Worm (Caenorhabditis elegans): ENCODE results near the gene F40G12.5.

The F40G12.5 gene

DNA sequence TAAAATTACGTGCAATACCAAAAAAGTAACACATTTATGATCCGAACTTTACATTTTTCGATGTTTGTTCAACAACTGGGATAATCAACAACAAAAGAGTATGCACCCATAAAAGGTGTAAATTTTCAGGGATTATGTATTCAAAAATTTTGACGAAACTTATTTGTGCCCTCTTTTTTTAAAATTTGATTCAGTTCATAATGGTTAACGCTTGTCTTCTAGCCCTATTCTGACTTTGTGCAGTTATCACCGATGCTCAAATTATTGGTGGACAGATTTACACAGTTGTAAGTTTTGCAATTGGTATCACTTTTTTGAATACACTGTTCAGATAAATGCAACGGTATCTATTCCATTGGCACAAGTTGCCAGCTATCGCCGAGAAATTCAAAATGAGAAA lies 22.0 kb downstream of the F40G12.5 start, which contains the start of gene K02E11.6:
Gene K02E11.6, plus strand, starts transcription at position 149 of the 400 bp plus-strand sequence.
- TF ChIP-seq zim-3 (tag; optimal IDR thresholded peaks at IDR 0.05), result no peak
- TF ChIP-seq cebp-2 (GFP tag; IDR thresholded peaks at IDR 0.05), result no peak
- TF ChIP-seq somi-1 (GFP tag; optimal IDR thresholded peaks at IDR 0.05), result no peak
- TF ChIP-seq attf-5 (GFP tag; optimal IDR thresholded peaks at IDR 0.05), result no peak
- no peak for TF ChIP-seq sdz-38 (tag; optimal IDR thresholded peaks at IDR 0.05)
- TF ChIP-seq nhr-27 (tag; optimal IDR thresholded peaks at IDR 0.05), result no peak
- no peak for TF ChIP-seq lag-1 (GFP tag; IDR thresholded peaks at IDR 0.05)
- TF ChIP-seq D2030.7 (GFP tag; IDR thresholded peaks at IDR 0.05), result no peak
- TF ChIP-seq aptf-3 (GFP tag; IDR thresholded peaks at IDR 0.05), result no peak
- TF ChIP-seq F57A8.1 (GFP tag; optimal IDR thresholded peaks at IDR 0.05), result no peak
- TF ChIP-seq unc-130 (GFP tag; optimal IDR thresholded peaks at IDR 0.05), result no peak

DNA sequence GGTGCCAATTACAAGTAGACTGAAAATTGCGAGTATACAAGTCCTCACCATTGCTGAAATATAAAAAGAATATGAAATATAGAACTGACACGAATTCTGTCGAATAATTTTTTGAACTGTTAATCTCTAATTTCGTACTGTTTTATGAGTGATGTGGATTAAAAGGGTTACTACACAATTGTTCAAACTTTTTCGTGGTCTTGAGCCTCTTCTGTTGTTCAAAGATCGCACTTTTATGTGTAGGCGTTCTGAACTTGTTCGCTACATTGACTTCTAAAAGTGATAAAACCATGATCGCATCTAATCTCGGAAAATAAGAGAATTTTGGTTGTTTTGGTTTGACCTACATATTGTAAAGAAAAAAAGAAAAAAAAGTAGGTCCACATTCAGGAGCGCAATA lies 22.6 kb downstream of the F40G12.5 start, which contains the start of gene K02E11.4:
Gene K02E11.4, minus strand, starts transcription at position 101 of the 400 bp plus-strand sequence.
- TF ChIP-seq B0019.2 (GFP tag; conservative IDR thresholded peaks at IDR 0.05) (no peak), nfya-1 (tag; optimal IDR thresholded peaks at IDR 0.05; ENCODE audit: borderline replicate concordance, insufficient read depth) (no peak), ccch-3 (GFP tag; optimal IDR thresholded peaks at IDR 0.05) (no peak), C17E4.6 (GFP tag; IDR thresholded peaks at IDR 0.05) (no peak), snpc-1.3 (tag; optimal IDR thresholded peaks at IDR 0.05; ENCODE audit: insufficient read depth) (no peak)

DNA sequence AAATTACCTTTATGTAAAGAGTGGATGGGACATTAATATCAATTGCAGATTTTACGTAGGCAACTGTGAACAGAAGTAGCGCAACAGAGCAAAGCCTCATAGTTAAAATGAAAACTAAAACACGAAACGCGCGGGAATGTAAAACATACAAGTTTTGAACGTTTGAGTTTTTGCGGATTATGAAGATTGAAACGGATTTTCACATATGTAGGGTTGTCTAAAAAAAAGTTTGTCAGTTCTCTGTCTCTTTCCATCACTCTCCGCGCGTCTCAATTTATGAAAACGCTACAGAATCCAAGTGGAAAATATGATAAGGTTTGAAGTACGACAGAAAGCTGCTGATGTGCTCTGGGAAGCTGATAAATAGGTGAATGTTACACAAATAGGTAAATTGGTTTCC lies 23.9 kb downstream of the F40G12.5 start, which contains the start of gene K02E11.3:
Gene K02E11.3, minus strand, starts transcription at position 101 of the 400 bp plus-strand sequence.
- TF ChIP-seq madf-6 (GFP tag; IDR thresholded peaks at IDR 0.05) (no peak), lsl-1 (GFP tag; optimal IDR thresholded peaks at IDR 0.05) (no peak), egl-44 (GFP tag; IDR thresholded peaks at IDR 0.05) (no peak), ztf-22 (GFP tag; optimal IDR thresholded peaks at IDR 0.05) (no peak), F10E7.11 (tag; optimal IDR thresholded peaks at IDR 0.05) (no peak), akir-1 (GFP tag; optimal IDR thresholded peaks at IDR 0.05) (no peak), die-1 (tag; optimal IDR thresholded peaks at IDR 0.05) (no peak), F49E8.2 (tag; optimal IDR thresholded peaks at IDR 0.05; ENCODE audit: insufficient read depth) (no peak), sdz-38 (tag; optimal IDR thresholded peaks at IDR 0.05) (no peak)

DNA sequence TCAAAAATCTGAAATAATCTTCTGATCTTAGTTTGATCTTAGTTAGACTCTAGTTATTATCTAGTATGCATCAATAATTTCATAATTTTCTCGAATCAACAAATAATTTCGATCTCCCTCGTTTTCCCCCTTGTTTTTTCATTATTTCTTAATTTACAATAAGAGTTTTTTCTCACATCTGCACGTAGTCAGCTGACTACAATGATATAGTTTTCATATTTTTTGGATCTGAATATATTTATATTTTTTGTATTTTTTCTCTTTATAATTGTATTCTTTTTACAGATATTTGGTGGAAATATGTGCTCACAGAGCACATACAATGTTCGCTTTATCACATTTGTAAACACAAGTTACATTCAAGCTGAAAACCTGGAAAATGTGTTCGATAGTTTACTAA lies 26.7 kb downstream of the F40G12.5 start, which contains the start of gene sre-7:
Gene sre-7, plus strand, starts transcription at position 301 of the 400 bp plus-strand sequence.
- TF ChIP-seq T26A5.8 (tag; optimal IDR thresholded peaks at IDR 0.05), result no peak
- TF ChIP-seq ccch-3 (GFP tag; optimal IDR thresholded peaks at IDR 0.05), result no peak
- TF ChIP-seq nhr-80 (tag; optimal IDR thresholded peaks at IDR 0.05), result no peak
- no peak for TF ChIP-seq unc-62 (GFP tag; optimal IDR thresholded peaks at IDR 0.05)
- no peak for TF ChIP-seq hlh-26 (GFP tag; conservative IDR thresholded peaks at IDR 0.05)

DNA sequence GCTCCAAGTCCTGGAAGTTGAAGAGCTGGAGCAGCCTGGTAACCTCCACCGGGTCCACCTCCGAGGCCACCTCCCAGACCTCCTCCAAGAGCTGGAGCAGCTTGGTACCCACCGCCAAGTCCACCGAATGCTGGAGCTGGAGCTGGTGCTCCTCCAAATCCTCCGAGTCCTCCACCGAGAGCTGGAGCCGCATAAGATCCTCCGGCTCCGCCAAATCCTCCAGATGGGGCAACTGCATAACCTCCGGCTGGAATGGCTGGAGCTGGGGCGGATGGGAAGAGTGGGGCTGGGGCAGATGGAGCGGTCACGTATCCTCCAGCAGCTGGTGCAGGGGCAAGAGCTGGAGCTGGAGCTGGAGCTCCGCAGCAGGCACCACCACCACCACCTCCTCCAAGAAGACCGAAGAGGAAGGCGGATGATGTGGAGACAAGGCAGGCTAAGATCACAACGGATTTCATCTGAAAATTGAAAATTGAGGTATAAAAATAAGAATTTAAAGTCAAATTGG lies 29.9 kb downstream of the F40G12.5 start, which contains the start of gene K02E11.10:
Gene K02E11.10, minus strand, starts transcription at position 458 of the 508 bp plus-strand sequence.
- TF ChIP-seq dpff-1 (tag; optimal IDR thresholded peaks at IDR 0.05), result no peak
- TF ChIP-seq fkh-3 (tag; optimal IDR thresholded peaks at IDR 0.05), result peak; percentile 13
- peak; percentile 96 for TF ChIP-seq egrh-3 (GFP tag; IDR thresholded peaks at IDR 0.05)
- TF ChIP-seq bed-1 (GFP tag; IDR thresholded peaks at IDR 0.05), result 0 out of 2 replicates have a peak, but pooled peaks have one; percentile 28

All from whole organism, young adult.